Fruit fly (Drosophila melanogaster) whole organism, pupa: ENCODE data around the gene TkR86C.

Experiments used
- CG13204 ChIP-seq: fragments of 200-800 bp; sonication (Bioruptor generic); optimal IDR thresholded peaks from 2 replicates; lab custom pipeline; 2018; ENCODE audit warnings: missing biosample characterization, mild to moderate bottlenecking, missing genetic modification characterization, moderate library complexity
- CG32121 ChIP-seq: fragments of 200-800 bp; sonication (Bioruptor generic); IDR thresholded peaks from 2 replicates; pipeline ENCODE4 v1.3.6; 2022; ENCODE audit warnings: missing biosample characterization, missing genetic modification characterization
- CG34367 ChIP-seq: fragments of 200-800 bp; sonication (Bioruptor generic); optimal IDR thresholded peaks from 2 replicates; lab custom pipeline; 2018; ENCODE audit warnings: missing biosample characterization, mild to moderate bottlenecking, missing genetic modification characterization
- CG4496 ChIP-seq: fragments of 200-800 bp; sonication (Bioruptor generic); IDR thresholded peaks from 3 replicates; pipeline ENCODE4 v1.3.6; 2022; ENCODE audit warnings: missing biosample characterization, missing genetic modification characterization
- EcR ChIP-seq: fragments of 200-800 bp; sonication (Bioruptor generic); optimal IDR thresholded peaks from 3 replicates; lab custom pipeline; 2019; ENCODE audit warnings: missing biosample characterization, missing genetic modification characterization, mild to moderate bottlenecking, moderate library complexity, missing genetic modification reagents
- Ets98B ChIP-seq: fragments of 200-800 bp; sonication (Bioruptor generic); IDR thresholded peaks from 2 replicates; pipeline ENCODE4 v1.3.6; 2022; ENCODE audit warnings: missing biosample characterization, missing genetic modification characterization
- Snoo ChIP-seq: fragments of 200-800 bp; sonication (Bioruptor generic); optimal IDR thresholded peaks from 3 replicates; lab custom pipeline; 2017; ENCODE audit warnings: missing biosample characterization, mild to moderate bottlenecking, missing genetic modification characterization, inconsistent platforms
- gl ChIP-seq: fragments of 200-800 bp; sonication (Bioruptor generic); optimal IDR thresholded peaks from 2 replicates; lab custom pipeline; 2018; ENCODE audit warnings: missing biosample characterization, mild to moderate bottlenecking, missing genetic modification characterization
- rn ChIP-seq: fragments of 200-800 bp; sonication (Bioruptor generic); IDR thresholded peaks from 2 replicates; pipeline ENCODE4 v1.3.6; 2022; ENCODE audit warnings: missing biosample characterization, missing genetic modification characterization

DNA sequence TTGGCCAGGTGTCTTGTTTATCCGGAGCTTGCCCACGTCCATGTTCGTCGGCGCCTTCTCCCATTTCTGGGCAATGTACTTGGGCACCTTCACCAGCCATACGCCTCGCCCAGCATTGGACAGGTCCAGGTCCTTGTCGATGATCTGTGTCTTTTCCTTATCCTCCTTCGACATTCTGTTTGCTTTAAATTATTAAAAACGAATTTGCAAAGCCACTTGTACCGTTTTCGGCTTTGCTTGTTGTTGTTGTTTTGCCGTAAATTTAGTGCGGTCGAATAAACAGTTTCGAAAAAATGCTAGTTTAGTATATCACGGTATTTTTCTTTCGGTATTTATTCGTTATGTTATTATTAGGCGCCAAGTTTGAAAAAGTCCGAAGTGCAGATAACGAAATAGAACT, 16.5 kb upstream of the TkR86C start, which contains the start of gene TfIIFbeta:
- no peak for TF ChIP-seq Ets98B
- no peak for TF ChIP-seq CG13204 (GFP tag; lab: Kevin White, UChicago)
- TF ChIP-seq CG34367 (tag; lab: Kevin White, UChicago): no peak
- no peak for TF ChIP-seq CG4496
- TF ChIP-seq gl (tag; lab: Kevin White, UChicago): no peak
- TF ChIP-seq CG32121: no peak
- TF ChIP-seq EcR (GFP tag; lab: Kevin White, UChicago): no peak
- TF ChIP-seq Snoo (tag; lab: Kevin White, UChicago): no peak
- TF ChIP-seq rn (GFP tag; lab: Robert Waterston, UW): no peak
